Worm (Caenorhabditis elegans): ENCODE data around the gene F55A11.7.

Gene F55A11.7

ce11 chrV:11787258-11787657, at the start of gene F55A11.7:
Gene F55A11.7 (minus strand): TSS chrV:11787443.
- TF ChIP-seq madf-6 (GFP tag; IDR thresholded peaks at IDR 0.05) (no peak), tbp1 (GFP tag; optimal IDR thresholded peaks at IDR 0.05) (no peak), fkh-3 (tag; optimal IDR thresholded peaks at IDR 0.05) (no peak), lin-40 (tag; optimal IDR thresholded peaks at IDR 0.05) (no peak), rpc-1 (optimal IDR thresholded peaks at IDR 0.05) (no peak), rpc-1 (tag; optimal IDR thresholded peaks at IDR 0.05) (no peak), ekl-4 (GFP tag; IDR thresholded peaks at IDR 0.05) (no peak)

ce11 chrV:11836073-11836472, 48.8 kb upstream of the F55A11.7 start, which contains the start of gene R13H4.2:
Gene R13H4.2 (plus strand): TSS chrV:11836391.
- no peak for TF ChIP-seq hlh-26 (GFP tag; conservative IDR thresholded peaks at IDR 0.05)
- no peak for TF ChIP-seq dox-1 (GFP tag; IDR thresholded peaks at IDR 0.05)
- TF ChIP-seq snpc-1.1 (tag; optimal IDR thresholded peaks at IDR 0.05; ENCODE audit: insufficient read depth) = no peak
- TF ChIP-seq K12H6.12 (tag; optimal IDR thresholded peaks at IDR 0.05) = peak; percentile 10
- no peak for TF ChIP-seq rcor-1 (GFP tag; IDR thresholded peaks at IDR 0.05)
- no peak for TF ChIP-seq cebp-2 (GFP tag; IDR thresholded peaks at IDR 0.05)
- TF ChIP-seq egl-44 (GFP tag; IDR thresholded peaks at IDR 0.05) = no peak
- no peak for TF ChIP-seq tbx-9 (tag; optimal IDR thresholded peaks at IDR 0.05; ENCODE audit: borderline replicate concordance)

- TF ChIP-seq lin-26 (GFP tag; IDR thresholded peaks at IDR 0.05) (no peak), B0261.1 (tag; optimal IDR thresholded peaks at IDR 0.05) (no peak), let-526 (GFP tag; IDR thresholded peaks at IDR 0.05) (no peak), madf-3 (GFP tag; IDR thresholded peaks at IDR 0.05) (no peak), ama-1 (optimal IDR thresholded peaks at IDR 0.05) (no peak), ama-1 (GFP tag; optimal IDR thresholded peaks at IDR 0.05) (no peak), B0035.1 (tag; optimal IDR thresholded peaks at IDR 0.05) (no peak), B0336.3 (GFP tag; IDR thresholded peaks at IDR 0.05) (no peak), ztf-6 (GFP tag; IDR thresholded peaks at IDR 0.05) (no peak), K12H6.12 (tag; optimal IDR thresholded peaks at IDR 0.05) (no peak), ztf-25 (GFP tag; IDR thresholded peaks at IDR 0.05) (no peak), mel-28 (tag; optimal IDR thresholded peaks at IDR 0.05; ENCODE audit: borderline replicate concordance) (no peak), cebp-1 (GFP tag; IDR thresholded peaks at IDR 0.05) (no peak), cebp-1 (tag; optimal IDR thresholded peaks at IDR 0.05) (no peak), B0019.2 (GFP tag; conservative IDR thresholded peaks at IDR 0.05) (no peak), mcd-1 (GFP tag; IDR thresholded peaks at IDR 0.05) (no peak), tbx-9 (tag; optimal IDR thresholded peaks at IDR 0.05; ENCODE audit: borderline replicate concordance) (no peak), him-1 (tag; optimal IDR thresholded peaks at IDR 0.05) (no peak)
Observed at ce11 chrV:11833319-11833718, 46.1 kb upstream of the F55A11.7 start, which contains the start of gene pho-8. Gene pho-8 (plus strand): TSS chrV:11833619.

- TF ChIP-seq F23B12.7 (tag; optimal IDR thresholded peaks at IDR 0.05; ENCODE audit: insufficient read depth) (no peak), efl-1 (GFP tag; optimal IDR thresholded peaks at IDR 0.05) (no peak), ztf-26 (tag; optimal IDR thresholded peaks at IDR 0.05) (no peak), bed-2 (GFP tag; IDR thresholded peaks at IDR 0.05) (no peak), sdz-38 (tag; optimal IDR thresholded peaks at IDR 0.05) (no peak), tbp1 (GFP tag; optimal IDR thresholded peaks at IDR 0.05) (no peak), nfyb-1 (GFP tag; IDR thresholded peaks at IDR 0.05) (no peak), F33H1.4 (GFP tag; IDR thresholded peaks at IDR 0.05) (no peak), Y67H2A.10 (GFP tag; conservative IDR thresholded peaks at IDR 0.05) (no peak), unc-130 (GFP tag; optimal IDR thresholded peaks at IDR 0.05) (no peak), T07F8.4 (tag; optimal IDR thresholded peaks at IDR 0.05) (no peak), aptf-3 (GFP tag; IDR thresholded peaks at IDR 0.05) (no peak)
Observed at ce11 chrV:11829282-11829681, 42.0 kb upstream of the F55A11.7 start, which contains the start of gene col-158. Gene col-158 (plus strand): TSS chrV:11829582.
